Worm (Caenorhabditis elegans): ENCODE results near the gene cpi-2.

ce11 chrV:6051159-6051558 lies 7.3 kb downstream of the cpi-2 start, which contains the start of gene jamp-1:
- TF ChIP-seq nhr-76 (tag; optimal IDR thresholded peaks at IDR 0.05) (no peak), pqm-1 (tag; optimal IDR thresholded peaks at IDR 0.05) (no peak), nhr-28 (tag; optimal IDR thresholded peaks at IDR 0.05) (no peak), nhr-77 (tag; optimal IDR thresholded peaks at IDR 0.05) (no peak), mdl-1 (tag; optimal IDR thresholded peaks at IDR 0.05) (no peak), rnt-1 (tag; optimal IDR thresholded peaks at IDR 0.05) (no peak), ama-1 (optimal IDR thresholded peaks at IDR 0.05) (no peak), lsy-2 (tag; optimal IDR thresholded peaks at IDR 0.05) (no peak), fkh-10 (GFP tag; optimal IDR thresholded peaks at IDR 0.05) (no peak)
